Fruit fly (Drosophila melanogaster): Measurements from ENCODE around the gene Mgat2.
A peak's percentile ranks its signal among the peaks of the same experiment; 100 is the strongest.

Mgat2 gene

DNA sequence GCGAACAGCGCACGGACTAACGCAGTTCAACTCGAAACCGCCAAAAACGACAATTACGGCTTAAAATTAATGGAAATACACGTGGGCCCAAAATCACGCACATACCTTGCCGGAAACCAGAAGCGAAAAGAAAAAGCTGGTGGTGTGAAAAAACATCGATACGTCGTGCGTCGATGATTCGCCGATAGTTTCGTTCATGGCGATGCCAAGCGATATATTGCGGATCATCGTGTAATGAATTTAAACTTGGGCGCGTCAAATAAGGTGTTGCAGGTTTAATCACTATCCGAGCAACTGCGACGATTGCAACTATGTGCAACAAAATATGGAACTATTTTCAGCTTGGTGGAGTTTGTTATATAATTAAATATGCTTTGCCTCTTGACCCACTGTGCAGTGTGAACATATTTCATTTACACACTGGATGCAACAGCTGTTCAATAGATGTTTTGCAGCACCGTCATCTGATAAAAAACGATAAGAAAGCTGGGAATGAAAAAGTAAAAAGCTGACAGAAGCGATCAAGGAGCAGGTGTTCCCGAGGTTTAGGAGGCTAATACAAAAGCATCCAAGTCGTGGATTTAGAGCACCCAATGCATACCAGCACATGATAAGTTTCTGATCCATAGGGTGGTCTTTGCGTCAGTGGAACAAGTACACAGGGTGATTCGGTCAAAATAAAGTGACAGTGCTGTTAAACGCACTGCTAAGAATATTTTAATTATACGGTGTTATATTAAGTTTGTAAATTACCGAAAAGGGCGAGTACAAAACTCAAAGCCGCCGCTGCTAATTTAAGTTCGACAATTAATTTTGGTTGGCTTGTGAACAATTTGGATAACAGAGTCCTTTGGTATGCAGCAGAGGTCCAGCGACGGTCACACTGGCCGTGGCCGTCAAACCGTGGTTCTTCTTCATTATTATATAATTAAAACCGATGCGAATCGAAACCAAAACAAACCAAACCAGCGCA, 24.3 kb upstream of the Mgat2 start, which contains the start of the genes RpL32 and CG7943 (continued):
- TF ChIP-seq nom (GFP tag; optimal IDR thresholded peaks at IDR 0.05): peak; percentile 85
- peak; percentile 90 for TF ChIP-seq gem (tag; optimal IDR thresholded peaks at IDR 0.05)
- TF ChIP-seq Hr78 (GFP tag; optimal IDR thresholded peaks at IDR 0.05): no peak
- peak; percentile 69 for TF ChIP-seq Dip2 (GFP tag; IDR thresholded peaks at IDR 0.05)
- TF ChIP-seq nerfin-1 (tag; optimal IDR thresholded peaks at IDR 0.05): peak; percentile 87
- TF ChIP-seq CG13424 (tag; optimal IDR thresholded peaks at IDR 0.05): peak; percentile 83
- TF ChIP-seq CG6765 (GFP tag; optimal IDR thresholded peaks at IDR 0.05): peak; percentile 95
- TF ChIP-seq Lim3 (GFP tag; IDR thresholded peaks at IDR 0.05): peak; percentile 83
- TF ChIP-seq CG10979 (tag; optimal IDR thresholded peaks at IDR 0.05): peak; percentile 88
- peak; percentile 80 to 97 for TF ChIP-seq chif (GFP tag; optimal IDR thresholded peaks at IDR 0.05)
- peak; percentile 96 for TF ChIP-seq row (GFP tag; IDR thresholded peaks at IDR 0.05)
- no peak for TF ChIP-seq cg (GFP tag; optimal IDR thresholded peaks at IDR 0.05)
- TF ChIP-seq CG15696 (tag; optimal IDR thresholded peaks at IDR 0.05): peak; percentile 81
- TF ChIP-seq tup (GFP tag; optimal IDR thresholded peaks at IDR 0.05): peak; percentile 95
- TF ChIP-seq B-H1 (GFP tag; IDR thresholded peaks at IDR 0.05): peak; percentile 90
- peak; percentile 82 for TF ChIP-seq wor (GFP tag; IDR thresholded peaks at IDR 0.05)
- peak; percentile 90 for TF ChIP-seq onecut (GFP tag; IDR thresholded peaks at IDR 0.05)
- peak; percentile 91 for TF ChIP-seq CG3726 (GFP tag; IDR thresholded peaks at IDR 0.05)
- TF ChIP-seq CG7357 (GFP tag; IDR thresholded peaks at IDR 0.05): peak; percentile 92
- peak; percentile 100 for TF ChIP-seq vnd (GFP tag; IDR thresholded peaks at IDR 0.05; ENCODE audit: partially characterized antibody)
- TF ChIP-seq CG34376 (GFP tag; optimal IDR thresholded peaks at IDR 0.05): peak; percentile 99
- TF ChIP-seq emc (GFP tag; optimal IDR thresholded peaks at IDR 0.05): peak; percentile 94
- TF ChIP-seq Dll (GFP tag; IDR thresholded peaks at IDR 0.05; ENCODE audit: partially characterized antibody): peak; percentile 100
- TF ChIP-seq Xbp1 (GFP tag; optimal IDR thresholded peaks at IDR 0.05): peak; percentile 87
- peak; percentile 89 for TF ChIP-seq Hr3 (GFP tag; optimal IDR thresholded peaks at IDR 0.05)
- peak; percentile 84 for TF ChIP-seq dan (GFP tag; IDR thresholded peaks at IDR 0.05)
- peak; percentile 92 for TF ChIP-seq Sox100B (GFP tag; optimal IDR thresholded peaks at IDR 0.05)
- TF ChIP-seq az2 (GFP tag; optimal IDR thresholded peaks at IDR 0.05): peak; percentile 70
- peak; percentile 81 for TF ChIP-seq Chrac-16 (GFP tag; optimal IDR thresholded peaks at IDR 0.05)
- TF ChIP-seq unc-4 (GFP tag; IDR thresholded peaks at IDR 0.05; ENCODE audit: partially characterized antibody): peak; percentile 99
- TF ChIP-seq tx (GFP tag; optimal IDR thresholded peaks at IDR 0.05): peak; percentile 83
- TF ChIP-seq CG15269 (tag; optimal IDR thresholded peaks at IDR 0.05): peak; percentile 82
- peak; percentile 100 for TF ChIP-seq bbx (GFP tag; IDR thresholded peaks at IDR 0.05; ENCODE audit: partially characterized antibody)
- peak; percentile 68 for TF ChIP-seq CG10321 (GFP tag; IDR thresholded peaks at IDR 0.05)
- peak; percentile 79 for TF ChIP-seq dmrt11E (tag; optimal IDR thresholded peaks at IDR 0.05)
- peak; percentile 94 for TF ChIP-seq CG11695 (GFP tag; IDR thresholded peaks at IDR 0.05)
- peak; percentile 92 for TF ChIP-seq pzg (GFP tag; optimal IDR thresholded peaks at IDR 0.05)
- no peak for TF ChIP-seq Stat92E (GFP tag; optimal IDR thresholded peaks at IDR 0.05)
- TF ChIP-seq CG10147 (GFP tag; optimal IDR thresholded peaks at IDR 0.05): peak; percentile 90
- peak; percentile 95 for TF ChIP-seq stc (GFP tag; IDR thresholded peaks at IDR 0.05)
- TF ChIP-seq ato (GFP tag; IDR thresholded peaks at IDR 0.05; ENCODE audit: partially characterized antibody): peak; percentile 100
- TF ChIP-seq wdn (GFP tag; IDR thresholded peaks at IDR 0.05): peak; percentile 91
- TF ChIP-seq fru (optimal IDR thresholded peaks at IDR 0.05): no peak
- peak; percentile 77 for TF ChIP-seq Spps (tag; optimal IDR thresholded peaks at IDR 0.05)
- peak; percentile 94 for TF ChIP-seq CG18619 (GFP tag; optimal IDR thresholded peaks at IDR 0.05)
- peak; percentile 80 for TF ChIP-seq pfk (GFP tag; optimal IDR thresholded peaks at IDR 0.05)
- TF ChIP-seq da (GFP tag; optimal IDR thresholded peaks at IDR 0.05): peak; percentile 81

Data from whole organism, embryonic.